Fruit fly (Drosophila melanogaster) whole organism, embryonic: ENCODE data around the gene dnc.

Experiments used
- B-H2 ChIP-seq: fragments of 200-800 bp; sonication (Bioruptor generic); optimal IDR thresholded peaks from 2 replicates; lab custom pipeline; 2018; ENCODE audit warnings: missing biosample characterization, mild to moderate bottlenecking, missing genetic modification characterization
- CG10321 ChIP-seq: fragments of 200-800 bp; sonication (Bioruptor generic); IDR thresholded peaks from 2 replicates; pipeline ENCODE4 v1.3.6; 2022; ENCODE audit warnings: missing biosample characterization, missing genetic modification characterization
- CG11560 ChIP-seq: fragments of 200-800 bp; sonication (Bioruptor generic); IDR thresholded peaks from 3 replicates; pipeline ENCODE4 v1.3.6; 2022; ENCODE audit warnings: missing biosample characterization, missing genetic modification characterization
- CG12744 ChIP-seq: fragments of 200-800 bp; sonication (Bioruptor generic); optimal IDR thresholded peaks from 2 replicates; lab custom pipeline; 2016; ENCODE audit warnings: missing biosample characterization, missing genetic modification characterization
- CG1603 ChIP-seq: fragments of 200-800 bp; sonication (Bioruptor generic); optimal IDR thresholded peaks from 2 replicates; lab custom pipeline; 2019; ENCODE audit warnings: missing biosample characterization, mild to moderate bottlenecking, missing genetic modification characterization, moderate library complexity
- CG16815 ChIP-seq: fragments of 200-800 bp; sonication (Bioruptor generic); optimal IDR thresholded peaks from 3 replicates; lab custom pipeline; 2017; ENCODE audit warnings: missing biosample characterization, mild to moderate bottlenecking, missing genetic modification characterization
- CG17359 ChIP-seq: fragments of 200-800 bp; sonication (Bioruptor generic); optimal IDR thresholded peaks from 3 replicates; lab custom pipeline; 2018; ENCODE audit warnings: missing biosample characterization, mild to moderate bottlenecking, missing genetic modification characterization, moderate library complexity
- CG2202 ChIP-seq: fragments of 200-800 bp; sonication (Bioruptor generic); optimal IDR thresholded peaks from 2 replicates; lab custom pipeline; 2018; ENCODE audit warnings: missing biosample characterization, mild to moderate bottlenecking, missing genetic modification characterization
- CG3281 ChIP-seq: fragments of 200-800 bp; sonication (Bioruptor generic); optimal IDR thresholded peaks from 3 replicates; lab custom pipeline; 2017; ENCODE audit warnings: missing biosample characterization, mild to moderate bottlenecking, missing genetic modification characterization
- CG33557 ChIP-seq: fragments of 200-800 bp; sonication (Bioruptor generic); optimal IDR thresholded peaks from 2 replicates; lab custom pipeline; 2019; ENCODE audit warnings: missing biosample characterization, mild to moderate bottlenecking, missing genetic modification characterization, moderate library complexity
- CG34422 ChIP-seq: fragments of 200-800 bp; sonication (Bioruptor generic); IDR thresholded peaks from 3 replicates; pipeline ENCODE4 v1.3.6; 2022; ENCODE audit warnings: missing biosample characterization, missing genetic modification characterization
- CG42726 ChIP-seq: fragments of 200-800 bp; sonication (Bioruptor generic); IDR thresholded peaks from 2 replicates; pipeline ENCODE4 v1.3.6; 2022; ENCODE audit warnings: missing biosample characterization, missing genetic modification characterization; ENCODE audit not compliant: partially characterized antibody
- CG6813 ChIP-seq: fragments of 200-800 bp; sonication (Bioruptor generic); optimal IDR thresholded peaks from 2 replicates; lab custom pipeline; 2017; ENCODE audit warnings: missing biosample characterization, missing genetic modification characterization, mild to moderate bottlenecking, moderate library complexity, missing genetic modification reagents
- CG8281 ChIP-seq: fragments of 200-800 bp; sonication (Bioruptor generic); optimal IDR thresholded peaks from 2 replicates; lab custom pipeline; 2018; ENCODE audit warnings: missing biosample characterization, mild to moderate bottlenecking, missing genetic modification characterization, moderate library complexity
- CG8290 ChIP-seq, 3 experiments: fragments of 200-800 bp; sonication (Bioruptor generic); optimal IDR thresholded peaks; 2 replicates each; lab custom pipeline; 2016 to 2019; ENCODE audit warnings: missing biosample characterization in 3 of 3, missing genetic modification characterization in 3 of 3, mild to moderate bottlenecking in 2 of 3, moderate library complexity in 1 of 3
- CG8388 ChIP-seq: fragments of 200-800 bp; sonication (Bioruptor generic); optimal IDR thresholded peaks from 2 replicates; lab custom pipeline; 2019; ENCODE audit warnings: missing biosample characterization, mild to moderate bottlenecking, missing genetic modification characterization, moderate library complexity
- CG8944 ChIP-seq: fragments of 200-800 bp; sonication (Bioruptor generic); optimal IDR thresholded peaks from 3 replicates; lab custom pipeline; 2016; ENCODE audit warnings: missing biosample characterization, missing genetic modification characterization
- Chrac-16 ChIP-seq: fragments of 200-800 bp; sonication (Bioruptor generic); optimal IDR thresholded peaks from 3 replicates; lab custom pipeline; 2016; ENCODE audit warnings: missing biosample characterization, missing genetic modification characterization
- Dip3 ChIP-seq: fragments of 200-800 bp; sonication (Bioruptor generic); optimal IDR thresholded peaks from 3 replicates; lab custom pipeline; 2016; ENCODE audit warnings: missing biosample characterization, missing genetic modification characterization
- Drgx ChIP-seq: fragments of 200-800 bp; sonication (Bioruptor generic); IDR thresholded peaks from 2 replicates; pipeline ENCODE4 v1.3.6; 2022; ENCODE audit warnings: missing biosample characterization, missing genetic modification characterization
- Fer3 ChIP-seq: fragments of 200-800 bp; sonication (Bioruptor generic); optimal IDR thresholded peaks from 2 replicates; lab custom pipeline; 2018; ENCODE audit warnings: missing biosample characterization, mild to moderate bottlenecking, missing genetic modification characterization, moderate library complexity
- HLH3B ChIP-seq: fragments of 200-800 bp; sonication (Bioruptor generic); IDR thresholded peaks from 2 replicates; pipeline ENCODE4 v1.3.6; 2022; ENCODE audit warnings: missing biosample characterization, missing genetic modification characterization
- HLH4C ChIP-seq: fragments of 200-800 bp; sonication (Bioruptor generic); IDR thresholded peaks from 3 replicates; pipeline ENCODE4 v1.3.6; 2022; ENCODE audit warnings: missing biosample characterization, missing genetic modification characterization; ENCODE audit not compliant: partially characterized antibody
- HLHmδ ChIP-seq: fragments of 200-800 bp; sonication (Bioruptor generic); optimal IDR thresholded peaks from 2 replicates; lab custom pipeline; 2018; ENCODE audit warnings: missing biosample characterization, mild to moderate bottlenecking, missing genetic modification characterization, moderate library complexity
- Hmr ChIP-seq: fragments of 200-800 bp; sonication (Bioruptor generic); optimal IDR thresholded peaks from 3 replicates; lab custom pipeline; 2017; ENCODE audit warnings: mild to moderate bottlenecking, missing biosample characterization, missing genetic modification reagents, missing genetic modification characterization
- Hsf ChIP-seq: fragments of 200-800 bp; sonication (Bioruptor generic); optimal IDR thresholded peaks from 3 replicates; lab custom pipeline; 2016; ENCODE audit warnings: missing biosample characterization, missing genetic modification characterization
- Mrtf ChIP-seq: fragments of 200-800 bp; sonication (Bioruptor generic); IDR thresholded peaks from 3 replicates; pipeline ENCODE4 v1.3.6; 2022; ENCODE audit warnings: missing biosample characterization, missing genetic modification characterization
- PHDP ChIP-seq: fragments of 200-800 bp; sonication (Bioruptor generic); optimal IDR thresholded peaks from 3 replicates; lab custom pipeline; 2018; ENCODE audit warnings: missing biosample characterization, mild to moderate bottlenecking, missing genetic modification characterization, moderate library complexity
- Pdp1 ChIP-seq, 2 experiments: fragments of 200-800 bp; sonication (Bioruptor generic); optimal IDR thresholded peaks; 3 replicates each; lab custom pipeline; 2016; ENCODE audit warnings: missing biosample characterization in 2 of 2, missing genetic modification characterization in 2 of 2, mild to moderate bottlenecking in 1 of 2, moderate library complexity in 1 of 2
- Rfx ChIP-seq: fragments of 200-800 bp; sonication (Bioruptor generic); IDR thresholded peaks from 2 replicates; pipeline ENCODE4 v1.3.6; 2022; ENCODE audit warnings: missing biosample characterization, missing genetic modification characterization
- ara ChIP-seq: fragments of 200-800 bp; sonication (Bioruptor generic); IDR thresholded peaks from 2 replicates; pipeline ENCODE4 v1.3.6; 2022; ENCODE audit warnings: missing biosample characterization, missing genetic modification characterization
- ase ChIP-seq: fragments of 200-800 bp; sonication (Bioruptor generic); IDR thresholded peaks from 3 replicates; pipeline ENCODE4 v1.3.6; 2022; ENCODE audit warnings: missing biosample characterization, missing genetic modification characterization
- ash1 ChIP-seq: fragments of 200-800 bp; sonication (Bioruptor generic); optimal IDR thresholded peaks from 2 replicates; lab custom pipeline; 2018; ENCODE audit warnings: missing biosample characterization, mild to moderate bottlenecking, missing genetic modification characterization
- az2 ChIP-seq: fragments of 200-800 bp; sonication (Bioruptor generic); optimal IDR thresholded peaks from 3 replicates; lab custom pipeline; 2016; ENCODE audit warnings: missing biosample characterization, missing genetic modification characterization
- bigmax ChIP-seq: fragments of 200-800 bp; sonication (Bioruptor generic); optimal IDR thresholded peaks from 2 replicates; lab custom pipeline; 2018; ENCODE audit warnings: missing biosample characterization, mild to moderate bottlenecking, missing genetic modification characterization
- bowl ChIP-seq: fragments of 200-800 bp; sonication (Bioruptor generic); IDR thresholded peaks from 2 replicates; pipeline ENCODE4 v1.3.6; 2022; ENCODE audit warnings: missing biosample characterization, missing genetic modification characterization
- caup ChIP-seq: fragments of 200-800 bp; sonication (Bioruptor generic); optimal IDR thresholded peaks from 3 replicates; lab custom pipeline; 2017; ENCODE audit warnings: missing biosample characterization, mild to moderate bottlenecking, missing genetic modification characterization, moderate library complexity; ENCODE audit not compliant: severe bottlenecking
- dpn ChIP-seq, 2 experiments: fragments of 200-800 bp; sonication (Bioruptor generic); optimal IDR thresholded peaks; 3 replicates each; lab custom pipeline; 2016; ENCODE audit warnings: missing biosample characterization in 2 of 2, missing genetic modification characterization in 2 of 2
- ewg ChIP-seq: fragments of 200-800 bp; sonication (Bioruptor generic); optimal IDR thresholded peaks from 3 replicates; lab custom pipeline; 2017; ENCODE audit warnings: mild to moderate bottlenecking, missing biosample characterization, missing genetic modification reagents, missing genetic modification characterization
- mam ChIP-seq: fragments of 200-800 bp; sonication (Bioruptor generic); optimal IDR thresholded peaks from 3 replicates; lab custom pipeline; 2016; ENCODE audit warnings: missing biosample characterization, missing genetic modification characterization
- nau ChIP-seq: fragments of 200-800 bp; sonication (Bioruptor generic); optimal IDR thresholded peaks from 3 replicates; lab custom pipeline; 2017; ENCODE audit warnings: missing biosample characterization, mild to moderate bottlenecking, missing genetic modification characterization, missing genetic modification reagents
- org-1 ChIP-seq: fragments of 200-800 bp; sonication (Bioruptor generic); optimal IDR thresholded peaks from 2 replicates; lab custom pipeline; 2017; ENCODE audit warnings: missing biosample characterization, missing genetic modification characterization
- prd ChIP-seq, 3 experiments: fragments of >200 bp in 2 of 3; fragments of 200-800 bp in 1 of 3; sonication (Bioruptor generic) in 1 of 3; optimal IDR thresholded peaks in 2 of 3; IDR thresholded peaks in 1 of 3; 2 replicates in 2 of 3; 3 replicates in 1 of 3; pipeline versions ENCODE4 v1.3.6 to Lab custom; 2017 to 2022; ENCODE audit warnings: missing biosample characterization in 1 of 3, missing genetic modification characterization in 1 of 3
- sens ChIP-seq: fragments of 200-800 bp; sonication (Bioruptor generic); peaks from one replicate; lab custom pipeline; 2016; ENCODE audit warnings: missing biosample characterization, missing genetic modification characterization
- seq ChIP-seq: fragments of 200-800 bp; sonication (Bioruptor generic); IDR thresholded peaks from 2 replicates; pipeline ENCODE4 v1.3.6; 2022; ENCODE audit warnings: missing biosample characterization, missing genetic modification characterization
- sima ChIP-seq: fragments of 200-800 bp; sonication (Bioruptor generic); optimal IDR thresholded peaks from 2 replicates; lab custom pipeline; 2016; ENCODE audit warnings: missing biosample characterization, missing genetic modification characterization
- sob ChIP-seq: fragments of 200-800 bp; sonication (Bioruptor generic); IDR thresholded peaks from 2 replicates; pipeline ENCODE4 v1.3.6; 2022; ENCODE audit warnings: missing biosample characterization, missing genetic modification characterization
- stc ChIP-seq: fragments of 200-800 bp; sonication (Bioruptor generic); IDR thresholded peaks from 2 replicates; pipeline ENCODE4 v1.3.6; 2022; ENCODE audit warnings: missing biosample characterization, missing genetic modification characterization
- tx ChIP-seq: fragments of 200-800 bp; sonication (Bioruptor generic); optimal IDR thresholded peaks from 2 replicates; lab custom pipeline; 2016; ENCODE audit warnings: missing biosample characterization, missing genetic modification characterization

dnc gene

DNA sequence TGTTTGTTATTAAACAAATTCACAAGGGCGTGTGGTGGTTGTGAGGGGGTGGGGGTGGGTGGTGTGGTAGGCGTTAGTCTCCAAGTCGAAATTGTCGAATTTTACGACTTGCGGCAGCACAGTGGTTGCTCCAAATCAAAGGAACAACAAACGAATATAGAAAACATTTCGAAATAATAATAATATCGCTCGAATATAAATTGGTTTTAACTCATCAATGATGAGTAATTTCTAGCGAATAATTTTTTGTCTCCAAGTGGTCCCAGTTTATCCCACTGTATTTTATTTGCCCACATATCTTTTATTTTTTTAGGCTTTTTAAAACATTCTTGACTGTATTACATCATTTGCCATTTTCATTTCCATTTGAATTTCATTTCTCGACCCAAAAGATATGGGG, 204.7 kb downstream of the dnc start (continued):
- no peak for TF ChIP-seq CG11560 (tag; lab: Robert Waterston, UW)
- peak; percentile 37 for TF ChIP-seq CG17359 (tag; lab: Kevin White, UChicago)
- peak; percentile 24 for TF ChIP-seq nau (GFP tag; lab: Kevin White, UChicago)
- TF ChIP-seq caup (GFP tag; lab: Kevin White, UChicago) = peak; percentile 50
- TF ChIP-seq Chrac-16 (GFP tag; lab: Kevin White, UChicago) = no peak
- TF ChIP-seq HLHmδ = no peak
- no peak for TF ChIP-seq Dip3 (GFP tag; lab: Kevin White, UChicago)
- TF ChIP-seq mam (GFP tag; lab: Kevin White, UChicago) = peak; percentile 29
- peak; percentile 39 for TF ChIP-seq CG1603
- TF ChIP-seq Pdp1 (GFP tag; optimal IDR thresholded peaks at IDR 0.05; lab: Kevin White, UChicago) = peak; percentile 6 to 35
- TF ChIP-seq CG6813 = no peak
- no peak for TF ChIP-seq org-1
- TF ChIP-seq PHDP (tag; lab: Kevin White, UChicago) = peak; percentile 52
- peak; percentile 59 for TF ChIP-seq CG3281
- no peak for TF ChIP-seq prd (optimal IDR thresholded peaks at IDR 0.05; lab: Kevin White, UChicago)
- peak; percentile 51 for TF ChIP-seq prd (GFP tag; IDR thresholded peaks at IDR 0.05; lab: Robert Waterston, UW)
- TF ChIP-seq ash1 = no peak
- TF ChIP-seq CG8388 = peak; percentile 7
- TF ChIP-seq sens (GFP tag; lab: Kevin White, UChicago) = peak; percentile 86
- TF ChIP-seq stc (GFP tag; lab: Robert Waterston, UW) = peak; percentile 73
- 0 out of 3 replicates have a peak, but pooled peaks have one; percentile 20 for TF ChIP-seq Mrtf (GFP tag; lab: Robert Waterston, UW)
- TF ChIP-seq CG12744 (GFP tag; lab: Kevin White, UChicago) = no peak
- no peak for TF ChIP-seq ewg (GFP tag; lab: Kevin White, UChicago)
- peak; percentile 67; the same call in 2 of the 3 replicates for TF ChIP-seq CG34422 (GFP tag; lab: Robert Waterston, UW)
- peak; percentile 53 for TF ChIP-seq Fer3 (tag; lab: Kevin White, UChicago)
- TF ChIP-seq bowl = no peak
- TF ChIP-seq dpn (GFP tag; optimal IDR thresholded peaks at IDR 0.05; lab: Kevin White, UChicago) = peak in 1 of 2 experiments; percentile 1
- TF ChIP-seq ase (GFP tag; lab: Robert Waterston, UW) = 0 out of 3 replicates have a peak, but pooled peaks have one; percentile 35
- no peak for TF ChIP-seq CG8281 (tag; lab: Kevin White, UChicago)
- TF ChIP-seq CG33557 = no peak
- no peak for TF ChIP-seq sima (GFP tag; lab: Kevin White, UChicago)
- TF ChIP-seq Hmr (GFP tag; lab: Kevin White, UChicago) = peak; percentile 44
- peak; percentile 53 for TF ChIP-seq HLH3B (GFP tag; lab: Robert Waterston, UW)
- no peak for TF ChIP-seq HLH4C (GFP tag; lab: Robert Waterston, UW)
- TF ChIP-seq Drgx (GFP tag; lab: Robert Waterston, UW) = peak; percentile 53
- no peak for TF ChIP-seq CG8944 (GFP tag; lab: Kevin White, UChicago)
- TF ChIP-seq Hsf (GFP tag; lab: Kevin White, UChicago) = peak; percentile 42
- TF ChIP-seq CG10321 (GFP tag; lab: Robert Waterston, UW) = 0 out of 2 replicates have a peak, but pooled peaks have one; percentile 35
- no peak for TF ChIP-seq CG16815 (GFP tag; lab: Kevin White, UChicago)
- no peak for TF ChIP-seq B-H2 (GFP tag; lab: Kevin White, UChicago)
- TF ChIP-seq ara (GFP tag; lab: Robert Waterston, UW) = peak; percentile 44; the same call in 1 of the 2 replicates
- TF ChIP-seq CG8290 (GFP tag; optimal IDR thresholded peaks at IDR 0.05; lab: Kevin White, UChicago) = no peak
- TF ChIP-seq CG8290 (tag; optimal IDR thresholded peaks at IDR 0.05; lab: Kevin White, UChicago) = peak in 1 of 2 experiments; percentile 70
- peak; percentile 48; the same call in 1 of the 2 replicates for TF ChIP-seq seq (GFP tag; lab: Robert Waterston, UW)
- TF ChIP-seq az2 = peak; percentile 30
- TF ChIP-seq sob = peak; percentile 54
- TF ChIP-seq bigmax (GFP tag; lab: Kevin White, UChicago) = no peak
- TF ChIP-seq CG2202 (tag; lab: Kevin White, UChicago) = no peak
- peak; percentile 18 for TF ChIP-seq tx (GFP tag; lab: Kevin White, UChicago)
- peak; percentile 79 for TF ChIP-seq Rfx (GFP tag; lab: Robert Waterston, UW)
- TF ChIP-seq CG42726 = no peak
